Fruit fly (Drosophila melanogaster) whole organism, pupa: ENCODE results near the gene blot.

Experiments used
- CG12605 ChIP-seq: fragments of 200-800 bp; sonication (Bioruptor generic); IDR thresholded peaks from 2 replicates; pipeline ENCODE4 v1.3.6; 2022; ENCODE audit warnings: missing biosample characterization, missing genetic modification characterization
- CG13204 ChIP-seq: fragments of 200-800 bp; sonication (Bioruptor generic); optimal IDR thresholded peaks from 2 replicates; lab custom pipeline; 2018; ENCODE audit warnings: missing biosample characterization, mild to moderate bottlenecking, missing genetic modification characterization, moderate library complexity
- CG14655 ChIP-seq: fragments of 200-800 bp; sonication (Bioruptor generic); optimal IDR thresholded peaks from 3 replicates; lab custom pipeline; 2017; ENCODE audit warnings: mild to moderate bottlenecking, missing biosample characterization, missing genetic modification reagents, missing genetic modification characterization
- CG17806 ChIP-seq: fragments of 200-800 bp; sonication (Bioruptor generic); optimal IDR thresholded peaks from 2 replicates; lab custom pipeline; 2018; ENCODE audit warnings: missing biosample characterization, mild to moderate bottlenecking, missing genetic modification characterization, moderate library complexity
- CG34367 ChIP-seq: fragments of 200-800 bp; sonication (Bioruptor generic); optimal IDR thresholded peaks from 2 replicates; lab custom pipeline; 2018; ENCODE audit warnings: missing biosample characterization, mild to moderate bottlenecking, missing genetic modification characterization
- CG9948 ChIP-seq: fragments of 200-800 bp; sonication (Bioruptor generic); optimal IDR thresholded peaks from 2 replicates; lab custom pipeline; 2018; ENCODE audit warnings: missing biosample characterization, mild to moderate bottlenecking, missing genetic modification characterization, moderate library complexity
- gl ChIP-seq: fragments of 200-800 bp; sonication (Bioruptor generic); optimal IDR thresholded peaks from 2 replicates; lab custom pipeline; 2018; ENCODE audit warnings: missing biosample characterization, mild to moderate bottlenecking, missing genetic modification characterization

DNA sequence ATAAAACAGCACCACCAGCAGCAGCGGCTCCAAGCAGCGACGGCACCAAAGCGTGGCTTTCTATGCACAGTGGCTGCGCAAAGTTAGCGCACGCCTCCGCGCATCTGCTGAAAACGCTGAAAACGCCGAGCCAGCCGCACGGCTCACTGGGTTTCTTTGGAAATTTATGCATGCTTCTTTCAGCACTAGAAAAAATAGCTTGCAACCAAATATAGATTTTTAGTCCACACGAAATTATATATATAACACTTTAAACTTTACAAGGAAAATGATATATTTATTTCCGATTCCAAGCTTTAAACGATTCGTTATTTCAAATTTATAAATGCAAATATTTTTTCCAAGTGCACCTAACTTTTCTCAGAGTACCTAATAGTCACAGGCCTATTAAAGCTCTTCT, 16.7 kb downstream of the blot start:
- TF ChIP-seq CG13204 (GFP tag; lab: Kevin White, UChicago) = no peak
- no peak for TF ChIP-seq CG12605 (GFP tag; lab: Robert Waterston, UW)
- no peak for TF ChIP-seq CG34367
- TF ChIP-seq gl (tag; lab: Kevin White, UChicago) = no peak
- TF ChIP-seq CG17806 (tag; lab: Kevin White, UChicago) = no peak
- TF ChIP-seq CG9948 = no peak
- peak; percentile 76 for TF ChIP-seq CG14655 (GFP tag; lab: Kevin White, UChicago)
